Fruit fly (Drosophila melanogaster): ENCODE results near the gene CG17698.

dm6 chr3L:23689807-23690206 lies 48.0 kb upstream of the CG17698 start:
- TF ChIP-seq CG8478 (optimal IDR thresholded peaks at IDR 0.05) (no peak), CTCF (optimal IDR thresholded peaks at IDR 0.05) (no peak)
